Worm (Caenorhabditis elegans): ENCODE results near the gene rev-3.

The rev-3 gene

ce11 chrIII:5806720-5807119 is 16.3 kb upstream of the rev-3 start, which contains the start of gene R12B2.2:
Gene R12B2.2 (plus strand): TSS chrIII:5807020.
- TF ChIP-seq mes-2 (tag; optimal IDR thresholded peaks at IDR 0.05; ENCODE audit: poor library complexity, severe bottlenecking) = peak; percentile 20
- TF ChIP-seq arid-1 (GFP tag; conservative IDR thresholded peaks at IDR 0.05) = no peak

ce11 chrIII:5805273-5805672 is 14.8 kb upstream of the rev-3 start, which contains the start of gene R12B2.3:
Gene R12B2.3 (plus strand): TSS chrIII:5805573.
- TF ChIP-seq ztf-7 (tag; optimal IDR thresholded peaks at IDR 0.05) (no peak), ZK546.5 (tag; optimal IDR thresholded peaks at IDR 0.05) (no peak), lin-39 (tag; optimal IDR thresholded peaks at IDR 0.05) (no peak), nhr-6 (tag; optimal IDR thresholded peaks at IDR 0.05) (no peak), daf-8 (GFP tag; IDR thresholded peaks at IDR 0.05) (no peak), aha-1 (tag) (no peak), ceh-28 (tag; optimal IDR thresholded peaks at IDR 0.05) (no peak), spr-1 (tag; optimal IDR thresholded peaks at IDR 0.05) (no peak), ceh-32 (tag; optimal IDR thresholded peaks at IDR 0.05; ENCODE audit: poor library complexity) (no peak), tra-1 (GFP tag; IDR thresholded peaks at IDR 0.05) (no peak), nhr-48 (tag; optimal IDR thresholded peaks at IDR 0.05) (no peak)

DNA sequence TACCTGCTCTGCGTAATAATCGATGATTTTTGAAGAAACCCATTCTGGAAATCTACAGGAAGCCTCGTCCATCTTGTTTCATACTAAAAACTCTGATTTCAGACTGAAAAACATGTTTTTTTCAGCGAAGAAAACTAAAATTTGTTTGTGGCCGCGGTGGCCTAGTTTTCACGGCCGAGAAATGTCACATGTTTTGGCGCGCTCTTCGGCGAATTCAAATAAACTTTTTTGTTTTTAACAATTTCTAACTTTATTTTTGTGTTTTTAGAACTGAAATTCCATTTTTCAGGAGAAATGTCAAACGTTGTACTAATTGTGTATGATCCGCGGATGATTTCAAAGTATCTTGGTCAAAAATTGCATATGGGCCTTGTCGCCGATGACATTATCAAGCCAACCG is 12.5 kb upstream of the rev-3 start, which contains the start of the genes polq-1 and him-10:
TSS of gene polq-1 (minus strand) at position 190 of the 400 bp plus-strand sequence.
TSS of gene him-10 (plus strand) at position 290 of the 400 bp plus-strand sequence.
- TF ChIP-seq hif-1 (tag; optimal IDR thresholded peaks at IDR 0.05) (peak in 1 of 2 experiments; percentile 38), mes-2 (tag; optimal IDR thresholded peaks at IDR 0.05; ENCODE audit: poor library complexity, severe bottlenecking) (peak; percentile 89), unc-130 (GFP tag; optimal IDR thresholded peaks at IDR 0.05) (peak; percentile 59), hlh-30 (tag; optimal IDR thresholded peaks at IDR 0.05; ENCODE audit: insufficient read depth) (peak; percentile 55), nhr-41 (GFP tag; IDR thresholded peaks at IDR 0.05) (no peak), dpl-1 (GFP tag; optimal IDR thresholded peaks at IDR 0.05) (peak; percentile 76)

DNA sequence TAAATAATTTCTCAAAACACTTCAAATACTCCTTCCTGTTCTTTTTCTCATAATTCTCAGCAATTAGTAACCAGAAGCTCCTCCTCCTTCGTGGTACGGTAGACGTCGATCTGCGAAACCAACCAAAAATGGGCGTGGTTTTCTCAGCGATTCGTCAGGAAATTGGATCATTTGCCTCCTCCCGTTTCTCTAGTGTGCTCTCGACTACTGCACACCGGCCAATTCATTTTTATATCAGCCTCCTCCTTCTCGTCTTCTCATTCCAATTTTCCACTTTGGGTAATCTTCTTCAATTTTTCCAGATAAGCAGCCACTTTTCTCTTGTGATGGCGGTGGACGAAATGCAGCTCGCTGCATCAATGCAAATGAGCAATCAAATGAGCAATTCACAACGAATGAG is 8.3 kb upstream of the rev-3 start, which contains the start of gene ceh-10:
TSS of gene ceh-10 (plus strand) at position 301 of the 400 bp plus-strand sequence.
- TF ChIP-seq Y5F2A.4 (GFP tag; optimal IDR thresholded peaks at IDR 0.05) = no peak
- TF ChIP-seq ceh-20 (GFP tag; IDR thresholded peaks at IDR 0.05) = no peak
- no peak for TF ChIP-seq aha-1 (tag)
- no peak for TF ChIP-seq nhr-11 (tag; optimal IDR thresholded peaks at IDR 0.05)
- no peak for TF ChIP-seq D1046.2 (GFP tag; IDR thresholded peaks at IDR 0.05)
- no peak for TF ChIP-seq F49E8.2 (tag; optimal IDR thresholded peaks at IDR 0.05; ENCODE audit: borderline replicate concordance)
- TF ChIP-seq F44E2.7 (GFP tag; IDR thresholded peaks at IDR 0.05) = no peak

DNA sequence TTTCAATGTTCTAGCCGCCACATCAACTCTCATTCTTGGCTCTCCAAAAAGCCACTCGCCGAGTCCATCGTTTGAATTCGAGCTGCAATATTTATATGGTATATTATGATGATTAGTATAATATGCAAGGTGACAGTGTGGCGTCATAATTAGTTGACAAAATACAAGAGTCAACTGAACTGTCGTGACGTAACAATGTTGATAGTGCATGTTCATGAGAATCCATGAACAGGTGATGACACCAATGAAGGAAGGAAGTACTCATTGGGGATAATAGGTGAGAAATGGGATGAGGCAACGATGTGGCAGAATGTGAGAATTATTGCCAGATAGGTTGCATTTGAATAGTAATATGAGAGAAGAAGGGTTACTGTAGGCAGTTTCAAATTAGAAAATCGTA is 4.5 kb upstream of the rev-3 start:
- TF ChIP-seq mep-1 (tag; optimal IDR thresholded peaks at IDR 0.05) = no peak
- no peak for TF ChIP-seq hif-1 (tag; optimal IDR thresholded peaks at IDR 0.05)
- TF ChIP-seq nhr-76 (tag; optimal IDR thresholded peaks at IDR 0.05) = no peak
- TF ChIP-seq ceh-82 (tag; optimal IDR thresholded peaks at IDR 0.05) = no peak
- TF ChIP-seq snpc-4 (tag; optimal IDR thresholded peaks at IDR 0.05) = no peak
- no peak for TF ChIP-seq hlh-30 (tag; optimal IDR thresholded peaks at IDR 0.05; ENCODE audit: insufficient read depth)
- TF ChIP-seq T20F7.1 (GFP tag; optimal IDR thresholded peaks at IDR 0.05) = no peak
- TF ChIP-seq ama-1 (optimal IDR thresholded peaks at IDR 0.05) = no peak
- TF ChIP-seq mdt-29 (GFP tag; IDR thresholded peaks at IDR 0.05) = no peak

ce11 chrIII:5785273-5785929 is 5.0 kb downstream of the rev-3 start, which contains the start of gene Y37B11A.3:
Gene Y37B11A.3 (minus strand): TSS chrIII:5785323.
- TF ChIP-seq tag-97 (GFP tag; IDR thresholded peaks at IDR 0.05) (no peak), mes-2 (tag; optimal IDR thresholded peaks at IDR 0.05; ENCODE audit: poor library complexity, severe bottlenecking) (peak; percentile 84), aha-1 (tag) (peak; percentile 98), zag-1 (tag; optimal IDR thresholded peaks at IDR 0.05) (no peak), skn-1 (tag; optimal IDR thresholded peaks at IDR 0.05) (no peak), T26A8.4 (GFP tag; IDR thresholded peaks at IDR 0.05) (no peak; the same call in none of the 2 replicates), F37D6.2 (tag; optimal IDR thresholded peaks at IDR 0.05) (peak; percentile 21), nhr-102 (tag; optimal IDR thresholded peaks at IDR 0.05) (peak; percentile 67), Y48G9A.11 (GFP tag; IDR thresholded peaks at IDR 0.05) (no peak; the same call in 1 of the 2 replicates), ctbp-1 (GFP tag; IDR thresholded peaks at IDR 0.05) (peak; percentile 51; the same call in 1 of the 2 replicates), dve-1 (tag; optimal IDR thresholded peaks at IDR 0.05; ENCODE audit: insufficient read depth) (peak; percentile 73), dmd-6 (GFP tag; IDR thresholded peaks at IDR 0.05) (peak; percentile 72), ceh-20 (GFP tag; IDR thresholded peaks at IDR 0.05) (peak; percentile 68; the same call in 1 of the 2 replicates), dmd-9 (GFP tag; IDR thresholded peaks at IDR 0.05) (peak; percentile 62; the same call in 1 of the 2 replicates)

Data from whole organism, L4 larva.